Worm (Caenorhabditis elegans): Measurements from ENCODE around the gene cox-18.

DNA sequence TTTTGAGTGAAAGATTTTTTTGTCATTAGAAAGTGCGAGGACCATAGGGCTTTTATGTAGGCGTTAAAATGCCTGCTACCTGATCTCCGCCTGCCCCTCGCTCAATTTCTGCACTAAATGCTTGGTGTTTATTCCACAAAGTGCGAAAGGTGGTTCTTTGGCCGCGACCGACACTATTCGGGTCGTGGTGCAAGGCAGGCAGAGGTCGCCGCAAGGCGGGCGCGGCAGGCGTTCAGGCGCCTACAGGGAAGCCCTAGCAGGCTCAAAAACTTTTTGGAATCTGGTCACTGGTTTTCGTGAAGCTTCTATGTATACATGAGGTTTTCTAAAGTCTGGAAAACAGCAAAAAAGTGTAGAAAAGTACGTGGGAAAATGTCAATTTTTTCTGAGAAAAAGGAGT, 23.6 kb downstream of the cox-18 start:
- no peak for TF ChIP-seq unc-62 (GFP tag; optimal IDR thresholded peaks at IDR 0.05)
- TF ChIP-seq nhr-237 (tag; optimal IDR thresholded peaks at IDR 0.05) = no peak
- TF ChIP-seq nhr-28 (tag; optimal IDR thresholded peaks at IDR 0.05) = no peak
- TF ChIP-seq snpc-4 (tag; optimal IDR thresholded peaks at IDR 0.05) = no peak
- TF ChIP-seq ceh-9 (tag; optimal IDR thresholded peaks at IDR 0.05) = no peak
- TF ChIP-seq lin-39 (tag; optimal IDR thresholded peaks at IDR 0.05) = no peak
- no peak for TF ChIP-seq skn-1 (tag; optimal IDR thresholded peaks at IDR 0.05)
- TF ChIP-seq eor-1 (tag; optimal IDR thresholded peaks at IDR 0.05) = no peak
- TF ChIP-seq ceh-28 (tag; optimal IDR thresholded peaks at IDR 0.05) = no peak
- TF ChIP-seq tbx-2 (tag; optimal IDR thresholded peaks at IDR 0.05) = no peak
- TF ChIP-seq nhr-25 (tag; optimal IDR thresholded peaks at IDR 0.05) = no peak
- no peak for TF ChIP-seq ama-1 (optimal IDR thresholded peaks at IDR 0.05)
